Fruit fly (Drosophila melanogaster): ENCODE data around the gene Spn27A.

DNA sequence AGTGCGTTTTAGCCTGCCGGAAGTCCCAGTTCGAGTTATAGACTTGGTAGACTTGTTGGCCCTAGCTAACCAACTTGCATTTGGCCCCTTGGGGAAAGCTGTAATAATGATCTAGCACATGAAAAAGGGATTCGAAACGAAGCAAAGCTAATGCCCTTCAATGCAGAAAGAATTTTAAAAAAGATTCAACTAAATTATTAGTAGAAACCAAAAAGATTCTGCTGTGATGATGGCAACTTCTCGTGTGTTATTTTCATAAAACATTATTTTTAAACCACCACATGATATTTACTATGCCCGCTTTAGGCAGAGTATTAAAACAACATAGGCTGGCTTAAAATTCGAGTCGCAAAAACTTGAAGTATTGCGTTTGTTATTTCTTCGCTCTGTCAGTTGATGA is 18.9 kb upstream of the Spn27A start:
- TF ChIP-seq cic (GFP tag; optimal IDR thresholded peaks at IDR 0.05) (no peak), Hr96 (GFP tag; optimal IDR thresholded peaks at IDR 0.05) (no peak), ovo (GFP tag; optimal IDR thresholded peaks at IDR 0.05) (no peak), CG1620 (GFP tag; optimal IDR thresholded peaks at IDR 0.05) (no peak), cnc (optimal IDR thresholded peaks at IDR 0.05) (no peak), CG5204 (GFP tag; optimal IDR thresholded peaks at IDR 0.05) (no peak), CG7101 (tag; optimal IDR thresholded peaks at IDR 0.05) (no peak), CG33017 (tag; optimal IDR thresholded peaks at IDR 0.05) (no peak), CG11617 (GFP tag; optimal IDR thresholded peaks at IDR 0.05) (no peak), Clk (GFP tag; optimal IDR thresholded peaks at IDR 0.05) (no peak), kay (GFP tag; ENCODE audit: borderline replicate concordance) (no peak), Mnt (GFP tag; optimal IDR thresholded peaks at IDR 0.05) (no peak)
